Fruit fly (Drosophila melanogaster): ENCODE data around the gene CG7800.

DNA sequence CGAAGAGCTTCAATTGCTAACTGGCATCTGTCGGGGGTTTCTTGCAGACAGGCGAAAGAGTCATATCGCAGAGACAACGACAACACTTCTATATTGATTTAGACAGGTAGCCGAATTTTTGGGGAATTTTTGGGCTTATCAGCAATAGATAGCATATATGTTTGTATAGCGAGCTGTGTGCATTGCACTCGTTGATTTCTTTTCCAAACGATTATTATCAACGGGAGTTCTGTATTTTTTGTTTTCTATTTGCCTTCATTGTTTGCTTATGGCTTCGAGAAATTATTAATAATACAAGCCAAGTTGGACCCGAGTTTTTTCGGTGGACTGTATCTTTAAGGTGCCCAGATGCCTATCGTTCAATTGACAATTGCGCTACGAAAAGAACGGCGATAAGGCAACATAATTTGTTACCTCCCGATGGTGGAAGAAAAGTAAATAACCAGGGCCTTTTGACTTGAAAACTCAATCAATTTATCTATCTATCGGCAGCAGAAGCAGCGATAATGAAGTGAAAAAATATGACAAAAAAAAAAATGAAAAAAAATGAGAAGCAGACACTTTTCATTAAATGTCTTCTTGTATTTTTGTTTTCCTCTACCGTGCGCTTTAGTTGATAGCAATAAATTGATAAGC, 37.3 kb upstream of the CG7800 start:
- TF ChIP-seq CG8478 (optimal IDR thresholded peaks at IDR 0.05) (no peak), CTCF (optimal IDR thresholded peaks at IDR 0.05) (no peak)

All from S2 (cell line).